Worm (Caenorhabditis elegans) whole organism, L2 larva: ENCODE data around the gene C46F11.5.
A peak's percentile ranks its signal among the peaks of the same experiment; 100 is the strongest.

Experiments used
- C34F6.9 ChIP-seq: fragments of 150-350 bp; optimal IDR thresholded peaks from 2 replicates; lab custom pipeline; 2014; ENCODE audit warnings: missing biosample characterization, missing genetic modification characterization
- F13H6.1 ChIP-seq: sonication (generic microtip); optimal IDR thresholded peaks from 2 replicates; lab custom pipeline; 2016; ENCODE audit warnings: missing genetic modification characterization, missing compliant biosample characterization
- ZK546.5 ChIP-seq: sonication (generic microtip); optimal IDR thresholded peaks from 2 replicates; lab custom pipeline; 2017; ENCODE audit warnings: missing biosample characterization, missing genetic modification characterization
- alr-1 ChIP-seq: fragments of 150-350 bp; optimal IDR thresholded peaks from 2 replicates; lab custom pipeline; 2014; ENCODE audit warnings: missing biosample characterization, missing genetic modification characterization
- aly-2 ChIP-seq: fragments of 150-350 bp; optimal IDR thresholded peaks from 2 replicates; lab custom pipeline; 2014; ENCODE audit warnings: missing biosample characterization, missing genetic modification characterization
- ama-1 ChIP-seq: fragments of 150-350 bp; optimal IDR thresholded peaks from 2 replicates; lab custom pipeline; 2018; ENCODE audit warnings: inconsistent platforms
- blmp-1 ChIP-seq: sonication (generic microtip); optimal IDR thresholded peaks from 2 replicates; lab custom pipeline; 2017; ENCODE audit warnings: missing genetic modification characterization, mild to moderate bottlenecking, missing compliant biosample characterization, antibody characterized with exemption, moderate library complexity; ENCODE audit not compliant: insufficient read depth
- ceh-82 ChIP-seq: fragments of 150-350 bp; optimal IDR thresholded peaks from 2 replicates; lab custom pipeline; 2014; ENCODE audit warnings: missing biosample characterization, missing genetic modification characterization
- dmd-4 ChIP-seq: sonication (generic microtip); optimal IDR thresholded peaks from 2 replicates; lab custom pipeline; 2017; ENCODE audit warnings: missing biosample characterization, missing genetic modification characterization
- egl-27 ChIP-seq: sonication (generic microtip); optimal IDR thresholded peaks from 3 replicates; lab custom pipeline; 2017; ENCODE audit warnings: missing biosample characterization, missing genetic modification reagents, missing genetic modification characterization
- elt-1 ChIP-seq: fragments of 150-350 bp; optimal IDR thresholded peaks from 2 replicates; lab custom pipeline; 2014; ENCODE audit warnings: missing biosample characterization, missing genetic modification characterization
- elt-3 ChIP-seq: sonication (generic microtip); optimal IDR thresholded peaks from 2 replicates; lab custom pipeline; 2017; ENCODE audit warnings: missing biosample characterization, missing genetic modification characterization
- fos-1 ChIP-seq: fragments of 150-350 bp; optimal IDR thresholded peaks from 2 replicates; lab custom pipeline; 2014; ENCODE audit warnings: missing biosample characterization, missing genetic modification characterization
- lin-13 ChIP-seq: fragments of 150-350 bp; optimal IDR thresholded peaks from 2 replicates; lab custom pipeline; 2014; ENCODE audit warnings: missing biosample characterization, missing genetic modification reagents, missing genetic modification characterization
- lin-39 ChIP-seq: fragments of 150-350 bp; optimal IDR thresholded peaks from 2 replicates; lab custom pipeline; 2014; ENCODE audit warnings: missing biosample characterization, missing genetic modification reagents, missing genetic modification characterization
- mab-5 ChIP-seq: fragments of 150-350 bp; optimal IDR thresholded peaks from 2 replicates; lab custom pipeline; 2014; ENCODE audit warnings: missing biosample characterization, missing genetic modification characterization
- mdl-1 ChIP-seq, 2 experiments: fragments of 150-350 bp in 1 of 2; sonication (generic microtip) in 1 of 2; optimal IDR thresholded peaks; 2 replicates each; lab custom pipeline; 2017; ENCODE audit warnings: missing biosample characterization in 2 of 2, missing genetic modification characterization in 2 of 2
- nhr-10 ChIP-seq: sonication (generic microtip); optimal IDR thresholded peaks from 2 replicates; lab custom pipeline; 2017; ENCODE audit warnings: missing biosample characterization, missing genetic modification characterization
- nhr-12 ChIP-seq: fragments of 150-350 bp; optimal IDR thresholded peaks from 2 replicates; lab custom pipeline; 2014; ENCODE audit warnings: missing biosample characterization, missing genetic modification characterization
- nhr-129 ChIP-seq: fragments of 150-350 bp; optimal IDR thresholded peaks from 2 replicates; lab custom pipeline; 2014; ENCODE audit warnings: missing biosample characterization, missing genetic modification characterization
- nhr-21 ChIP-seq: fragments of 150-350 bp; optimal IDR thresholded peaks from 2 replicates; lab custom pipeline; 2014; ENCODE audit warnings: missing biosample characterization, missing genetic modification characterization
- nhr-25 ChIP-seq: fragments of 150-350 bp; sonication (generic microtip); optimal IDR thresholded peaks from 3 replicates; lab custom pipeline; 2014; ENCODE audit warnings: missing biosample characterization, missing genetic modification characterization
- nhr-6 ChIP-seq: fragments of 150-350 bp; optimal IDR thresholded peaks from 2 replicates; lab custom pipeline; 2014; ENCODE audit warnings: missing biosample characterization, missing genetic modification characterization
- peb-1 ChIP-seq: fragments of 150-350 bp; optimal IDR thresholded peaks from 2 replicates; lab custom pipeline; 2014; ENCODE audit warnings: missing biosample characterization, missing genetic modification characterization
- sma-3 ChIP-seq: sonication (generic microtip); optimal IDR thresholded peaks from 2 replicates; lab custom pipeline; 2016; ENCODE audit warnings: missing genetic modification reagents, missing genetic modification characterization, missing compliant biosample characterization
- sma-9 ChIP-seq, 2 experiments: fragments of 150-350 bp in 1 of 2; sonication (generic microtip) in 1 of 2; optimal IDR thresholded peaks; 2 replicates each; lab custom pipeline; 2014 to 2016; ENCODE audit warnings: missing genetic modification characterization in 2 of 2, mild to moderate bottlenecking in 1 of 2, missing biosample characterization in 1 of 2, missing compliant biosample characterization in 1 of 2, missing genetic modification reagents in 1 of 2, moderate library complexity in 1 of 2
- unc-55 ChIP-seq: fragments of 150-350 bp; sonication (generic microtip); optimal IDR thresholded peaks from 3 replicates; lab custom pipeline; 2014; ENCODE audit warnings: missing biosample characterization, missing genetic modification reagents, missing genetic modification characterization
- unc-62 ChIP-seq: fragments of 150-350 bp; optimal IDR thresholded peaks from 2 replicates; lab custom pipeline; 2014; ENCODE audit warnings: missing biosample characterization, missing genetic modification reagents, missing genetic modification characterization
- zag-1 ChIP-seq: fragments of 150-350 bp; optimal IDR thresholded peaks from 2 replicates; lab custom pipeline; 2014; ENCODE audit warnings: missing biosample characterization, missing genetic modification characterization
- ztf-4 ChIP-seq: fragments of 150-350 bp; optimal IDR thresholded peaks from 2 replicates; lab custom pipeline; 2014; ENCODE audit warnings: missing biosample characterization, missing genetic modification characterization

Gene C46F11.5

ce11 chrIII:3650677-3651315 lies 6.6 kb downstream of the C46F11.5 start, which contains the start of the genes madf-8 and gsr-1 (continued):
- peak; percentile 61 for TF ChIP-seq sma-9 (GFP tag; optimal IDR thresholded peaks at IDR 0.05; lab: Kevin White, UChicago)
- TF ChIP-seq sma-9 (tag; optimal IDR thresholded peaks at IDR 0.05; lab: Kevin White, UChicago) = no peak
- TF ChIP-seq nhr-25 (tag; lab: Kevin White, UChicago) = no peak
- no peak for TF ChIP-seq mdl-1 (tag; optimal IDR thresholded peaks at IDR 0.05; lab: Kevin White, UChicago)
- TF ChIP-seq, all 48 proteins: peak for 13

ce11 chrIII:3650266-3650665 lies 7.1 kb downstream of the C46F11.5 start:
- TF ChIP-seq nhr-6 = no peak
- no peak for TF ChIP-seq blmp-1 (tag; lab: Kevin White, UChicago)
- no peak for TF ChIP-seq alr-1 (tag; lab: Kevin White, UChicago)
- TF ChIP-seq ama-1 (lab: Kevin White, UChicago) = no peak
- TF ChIP-seq nhr-25 (tag; lab: Kevin White, UChicago) = peak; percentile 7
- TF ChIP-seq elt-3 (tag; lab: Kevin White, UChicago) = no peak
- TF ChIP-seq egl-27 (tag; lab: Kevin White, UChicago) = no peak
- peak; percentile 22 for TF ChIP-seq sma-3 (GFP tag; lab: Kevin White, UChicago)
- TF ChIP-seq fos-1 (tag; lab: Kevin White, UChicago) = peak; percentile 35

DNA sequence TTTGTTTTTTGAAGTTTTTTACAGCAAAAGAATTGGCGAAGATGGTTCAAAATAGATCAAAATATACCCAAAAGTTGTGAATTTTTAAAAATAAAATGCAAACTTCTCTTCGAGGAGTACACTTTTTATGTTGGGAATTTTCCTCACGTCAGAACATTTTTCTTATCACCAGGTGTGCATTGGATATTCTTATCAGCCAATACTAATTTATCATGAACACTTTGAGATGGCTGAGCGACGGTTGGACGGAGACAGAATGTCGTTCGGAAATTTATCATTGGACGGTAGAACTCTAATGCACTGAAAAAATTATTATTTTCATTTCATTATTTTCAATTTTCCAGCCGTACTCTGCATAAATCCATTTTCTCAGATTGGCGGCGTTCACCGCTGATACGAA lies 8.1 kb downstream of the C46F11.5 start:
- peak; percentile 54 for TF ChIP-seq fos-1 (tag; lab: Kevin White, UChicago)
- no peak for TF ChIP-seq ceh-82 (tag; lab: Kevin White, UChicago)

DNA sequence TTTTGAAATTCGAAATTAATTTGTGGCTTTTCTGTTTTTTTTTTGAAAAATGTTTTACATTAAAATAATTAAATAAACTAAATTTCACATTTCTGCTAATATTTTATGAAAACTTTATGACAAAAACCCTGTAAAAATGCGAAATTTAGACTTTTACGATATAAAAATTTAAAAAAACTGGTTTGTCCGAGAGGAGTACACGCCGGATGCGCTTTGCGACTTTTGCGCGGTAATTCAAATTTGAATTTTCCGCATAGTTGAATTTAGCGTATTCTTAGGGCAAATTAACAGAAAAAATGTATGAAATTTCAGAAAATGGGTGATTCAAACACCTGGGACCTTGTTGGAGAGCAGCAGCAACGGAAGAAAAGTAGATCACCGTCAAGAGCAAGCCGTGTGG lies 13.3 kb downstream of the C46F11.5 start, which contains the start of gene unc-93:
TSS of gene unc-93 (plus strand) at position 301 of the 400 bp plus-strand sequence.
- TF ChIP-seq nhr-6 (no peak), zag-1 (tag; lab: Kevin White, UChicago) (no peak), ztf-4 (no peak), fos-1 (tag; lab: Kevin White, UChicago) (no peak), F13H6.1 (tag; lab: Kevin White, UChicago) (no peak), nhr-10 (tag; lab: Kevin White, UChicago) (no peak), sma-9 (GFP tag; optimal IDR thresholded peaks at IDR 0.05; lab: Kevin White, UChicago) (no peak), sma-9 (tag; optimal IDR thresholded peaks at IDR 0.05; lab: Kevin White, UChicago) (no peak), unc-55 (no peak), lin-13 (GFP tag; lab: Kevin White, UChicago) (no peak), lin-39 (tag; lab: Kevin White, UChicago) (no peak), unc-62 (GFP tag; lab: Kevin White, UChicago) (no peak), nhr-12 (tag; lab: Kevin White, UChicago) (no peak), nhr-21 (tag; lab: Kevin White, UChicago) (no peak), peb-1 (tag; lab: Kevin White, UChicago) (no peak), elt-3 (tag; lab: Kevin White, UChicago) (no peak), dmd-4 (tag; lab: Kevin White, UChicago) (no peak), C34F6.9 (tag; lab: Kevin White, UChicago) (no peak)
- TF ChIP-seq, all 48 proteins: peak for 0

ce11 chrIII:3643602-3644001 lies 13.8 kb downstream of the C46F11.5 start:
- TF ChIP-seq aly-2 (tag; lab: Kevin White, UChicago) (no peak), elt-1 (tag; lab: Kevin White, UChicago) (no peak), mab-5 (tag; lab: Kevin White, UChicago) (no peak), nhr-21 (tag; lab: Kevin White, UChicago) (no peak)

DNA sequence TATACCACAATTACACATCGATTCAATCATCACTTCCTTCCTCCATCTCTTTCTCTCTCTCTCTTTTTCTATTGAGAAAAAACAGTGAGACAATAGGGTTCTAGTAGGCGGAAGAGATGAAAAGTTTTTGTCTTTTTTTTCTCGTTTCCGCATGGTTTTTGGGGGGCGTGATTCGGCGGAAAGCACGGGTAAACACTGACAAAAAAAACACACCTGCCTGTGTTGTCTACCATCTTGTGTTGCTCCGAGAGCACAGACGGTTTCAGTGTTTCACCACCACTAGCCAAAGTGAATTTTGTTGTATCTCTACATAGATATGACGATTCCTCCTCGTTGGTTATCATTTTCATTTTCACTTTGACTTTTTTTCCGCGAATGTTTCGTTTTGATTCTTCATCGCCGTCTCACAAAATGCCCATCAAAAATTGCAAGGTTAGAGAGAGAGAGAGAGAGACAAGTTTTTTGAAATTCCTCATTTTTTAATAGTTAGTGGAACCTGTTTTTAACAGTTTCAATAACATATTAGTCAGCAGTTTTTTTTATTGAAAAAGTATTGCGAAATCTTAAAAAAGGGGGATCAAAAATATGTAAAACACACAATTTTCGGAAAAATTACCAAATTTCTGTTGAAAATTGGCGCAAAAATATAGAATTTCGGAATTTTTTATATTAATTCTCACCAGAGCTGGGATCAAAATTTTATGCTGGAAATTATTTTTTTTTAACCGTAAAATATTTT lies 20.0 kb downstream of the C46F11.5 start:
- no peak for TF ChIP-seq zag-1 (tag; lab: Kevin White, UChicago)
- no peak for TF ChIP-seq ZK546.5
- TF ChIP-seq nhr-129 (tag; lab: Kevin White, UChicago) = peak; percentile 51
